Worm (Caenorhabditis elegans) whole organism, mixed stage, embryonic: ENCODE results near the gene ZK228.13.

ENCODE experiments used
- bed-3 ChIP-seq: fragments of 200-800 bp; sonication (Bioruptor generic); optimal IDR thresholded peaks from 3 replicates; lab custom pipeline; 2018; ENCODE audit warnings: mild to moderate bottlenecking, missing genetic modification characterization, moderate library complexity, missing compliant biosample characterization
- elt-1 ChIP-seq: sonication (generic microtip); optimal IDR thresholded peaks from 2 replicates; lab custom pipeline; 2017; ENCODE audit warnings: missing genetic modification characterization, mild to moderate bottlenecking, missing compliant biosample characterization, antibody characterized with exemption, moderate library complexity, borderline replicate concordance; ENCODE audit not compliant: insufficient read depth
- mep-1 ChIP-seq: fragments of 150-350 bp; optimal IDR thresholded peaks from 2 replicates; lab custom pipeline; 2017; ENCODE audit warnings: missing biosample characterization, missing genetic modification reagents, missing genetic modification characterization, inconsistent platforms
- nhr-12 ChIP-seq: fragments of 150-350 bp; optimal IDR thresholded peaks from 2 replicates; lab custom pipeline; 2014; ENCODE audit warnings: missing biosample characterization, missing genetic modification characterization
- unc-62 ChIP-seq: fragments of 150-350 bp; optimal IDR thresholded peaks from 2 replicates; lab custom pipeline; 2014; ENCODE audit warnings: missing biosample characterization, missing genetic modification reagents, missing genetic modification characterization

ce11 chrV:18462365-18462837, 5.6 kb downstream of the ZK228.13 start, which contains the start of gene ZK228.4:
- no peak for TF ChIP-seq bed-3 (GFP tag; lab: Kevin White, UChicago)
- TF ChIP-seq mep-1 (tag; lab: Kevin White, UChicago): no peak
- no peak for TF ChIP-seq nhr-12 (tag; lab: Kevin White, UChicago)
- TF ChIP-seq unc-62 (GFP tag; lab: Kevin White, UChicago): no peak
- TF ChIP-seq elt-1 (tag; lab: Kevin White, UChicago): no peak
